Worm (Caenorhabditis elegans) whole organism, late embryonic: Measurements from ENCODE around the gene syp-1.

ENCODE experiments used
- C38D4.7 ChIP-seq: fragments of 200-800 bp; sonication (Bioruptor generic); optimal IDR thresholded peaks from 2 replicates; lab custom pipeline; 2018; ENCODE audit warnings: mild to moderate bottlenecking, missing genetic modification characterization, moderate library complexity, missing compliant biosample characterization
- F13H6.1 ChIP-seq: sonication (generic microtip); optimal IDR thresholded peaks from 2 replicates; lab custom pipeline; 2016; ENCODE audit warnings: missing genetic modification characterization, missing compliant biosample characterization
- K02D7.2 ChIP-seq: sonication (generic microtip); optimal IDR thresholded peaks from 2 replicates; lab custom pipeline; 2017; ENCODE audit warnings: mild to moderate bottlenecking, missing genetic modification characterization, missing compliant biosample characterization
- K09A11.1 ChIP-seq: sonication (generic microtip); optimal IDR thresholded peaks from 2 replicates; lab custom pipeline; 2017; ENCODE audit warnings: antibody characterized with exemption, mild to moderate bottlenecking, missing genetic modification characterization, missing compliant biosample characterization; ENCODE audit not compliant: insufficient read depth
- T23F11.4 ChIP-seq: fragments of 200-800 bp; sonication (Bioruptor generic); optimal IDR thresholded peaks from 2 replicates; lab custom pipeline; 2018; ENCODE audit warnings: mild to moderate bottlenecking, missing genetic modification characterization, missing compliant biosample characterization
- ahr-1 ChIP-seq: sonication (generic microtip); optimal IDR thresholded peaks from 2 replicates; lab custom pipeline; 2016; ENCODE audit warnings: missing genetic modification characterization, missing compliant biosample characterization
- ceh-14 ChIP-seq: sonication (generic microtip); optimal IDR thresholded peaks from 2 replicates; lab custom pipeline; 2016; ENCODE audit warnings: missing genotype, missing genetic modification characterization, missing compliant biosample characterization
- ceh-19 ChIP-seq: fragments of 200-800 bp; sonication (Bioruptor generic); optimal IDR thresholded peaks from 2 replicates; lab custom pipeline; 2018; ENCODE audit warnings: mild to moderate bottlenecking, missing genetic modification characterization, missing compliant biosample characterization
- ceh-2 ChIP-seq: sonication (generic microtip); optimal IDR thresholded peaks from 2 replicates; lab custom pipeline; 2016; ENCODE audit warnings: missing genotype, missing genetic modification characterization, missing compliant biosample characterization
- ceh-24 ChIP-seq: sonication (generic microtip); optimal IDR thresholded peaks from 2 replicates; lab custom pipeline; 2016; ENCODE audit warnings: mild to moderate bottlenecking, missing genetic modification characterization, missing compliant biosample characterization
- ceh-30 ChIP-seq: fragments of 150-350 bp; optimal IDR thresholded peaks from 2 replicates; lab custom pipeline; 2014; ENCODE audit warnings: missing biosample characterization, missing genetic modification characterization
- ceh-34 ChIP-seq: sonication (generic microtip); optimal IDR thresholded peaks from 2 replicates; lab custom pipeline; 2016; ENCODE audit warnings: mild to moderate bottlenecking, missing genetic modification characterization, missing compliant biosample characterization
- ceh-45 ChIP-seq: fragments of 200-800 bp; sonication (Bioruptor generic); IDR thresholded peaks from 2 replicates; pipeline ENCODE4 v1.3.6; 2022; ENCODE audit warnings: missing genetic modification reagents, missing genetic modification characterization, missing compliant biosample characterization
- ceh-48 ChIP-seq: sonication (generic microtip); optimal IDR thresholded peaks from 2 replicates; lab custom pipeline; 2016; ENCODE audit warnings: missing genetic modification characterization, inconsistent platforms, missing compliant biosample characterization
- ceh-6 ChIP-seq: fragments of 200-800 bp; sonication (Bioruptor generic); optimal IDR thresholded peaks from 2 replicates; lab custom pipeline; 2018; ENCODE audit warnings: mild to moderate bottlenecking, missing genetic modification characterization, missing compliant biosample characterization
- ceh-9 ChIP-seq: sonication (generic microtip); optimal IDR thresholded peaks from 2 replicates; lab custom pipeline; 2016; ENCODE audit warnings: mild to moderate bottlenecking, missing genetic modification characterization, inconsistent platforms, missing compliant biosample characterization
- che-1 ChIP-seq: sonication (generic microtip); optimal IDR thresholded peaks from 2 replicates; lab custom pipeline; 2016; ENCODE audit warnings: mild to moderate bottlenecking, missing genetic modification characterization, missing compliant biosample characterization
- dve-1 ChIP-seq: sonication (generic microtip); optimal IDR thresholded peaks from 2 replicates; lab custom pipeline; 2017; ENCODE audit warnings: antibody characterized with exemption, mild to moderate bottlenecking, missing genetic modification characterization, missing compliant biosample characterization
- elt-2 ChIP-seq: sonication (generic microtip); optimal IDR thresholded peaks from 2 replicates; lab custom pipeline; 2016; ENCODE audit warnings: missing genetic modification reagents, missing genetic modification characterization, missing compliant biosample characterization
- elt-4 ChIP-seq: sonication (generic microtip); optimal IDR thresholded peaks from 2 replicates; lab custom pipeline; 2016; ENCODE audit warnings: missing genetic modification characterization, missing compliant biosample characterization
- ets-4 ChIP-seq: sonication (generic microtip); optimal IDR thresholded peaks from 2 replicates; lab custom pipeline; 2016; ENCODE audit warnings: missing genetic modification characterization, missing compliant biosample characterization
- fax-1 ChIP-seq: sonication (generic microtip); optimal IDR thresholded peaks from 2 replicates; lab custom pipeline; 2016; ENCODE audit warnings: missing genotype, missing genetic modification characterization, missing compliant biosample characterization
- fkh-10 ChIP-seq: fragments of 150-350 bp; optimal IDR thresholded peaks from 2 replicates; lab custom pipeline; 2014; ENCODE audit warnings: missing biosample characterization, missing genetic modification reagents, missing genetic modification characterization
- fkh-6 ChIP-seq: sonication (generic microtip); optimal IDR thresholded peaks from 2 replicates; lab custom pipeline; 2016; ENCODE audit warnings: missing genetic modification characterization, missing compliant biosample characterization
- gmeb-2 ChIP-seq: sonication (generic microtip); optimal IDR thresholded peaks from 2 replicates; lab custom pipeline; 2016; ENCODE audit warnings: missing genetic modification characterization, inconsistent platforms, missing compliant biosample characterization
- hlh-13 ChIP-seq: fragments of 200-800 bp; sonication (Bioruptor generic); optimal IDR thresholded peaks from 2 replicates; lab custom pipeline; 2018; ENCODE audit warnings: mild to moderate bottlenecking, missing genetic modification characterization, missing compliant biosample characterization
- hlh-15 ChIP-seq: sonication (generic microtip); optimal IDR thresholded peaks from 2 replicates; lab custom pipeline; 2016; ENCODE audit warnings: missing genetic modification characterization, missing compliant biosample characterization
- hlh-6 ChIP-seq: sonication (generic microtip); optimal IDR thresholded peaks from 2 replicates; lab custom pipeline; 2016; ENCODE audit warnings: missing genotype, missing genetic modification characterization, missing compliant biosample characterization
- lim-6 ChIP-seq: sonication (generic microtip); optimal IDR thresholded peaks from 2 replicates; lab custom pipeline; 2016; ENCODE audit warnings: missing genetic modification characterization, missing compliant biosample characterization
- madf-2 ChIP-seq: sonication (generic microtip); optimal IDR thresholded peaks from 2 replicates; lab custom pipeline; 2017; ENCODE audit warnings: missing genetic modification characterization, missing compliant biosample characterization
- nfya-1 ChIP-seq: sonication (generic microtip); optimal IDR thresholded peaks from 2 replicates; lab custom pipeline; 2017; ENCODE audit warnings: missing genetic modification characterization, mild to moderate bottlenecking, missing compliant biosample characterization, antibody characterized with exemption, moderate library complexity
- nhr-11 ChIP-seq: fragments of 150-350 bp; optimal IDR thresholded peaks from 2 replicates; lab custom pipeline; 2014; ENCODE audit warnings: missing biosample characterization, missing genetic modification characterization
- npax-4 ChIP-seq: sonication (generic microtip); optimal IDR thresholded peaks from 2 replicates; lab custom pipeline; 2016; ENCODE audit warnings: missing genetic modification characterization, missing compliant biosample characterization
- odd-2 ChIP-seq: sonication (generic microtip); optimal IDR thresholded peaks from 2 replicates; lab custom pipeline; 2017; ENCODE audit warnings: antibody characterized with exemption, mild to moderate bottlenecking, missing genetic modification characterization, missing compliant biosample characterization
- pag-3 ChIP-seq: sonication (generic microtip); optimal IDR thresholded peaks from 2 replicates; lab custom pipeline; 2016; ENCODE audit warnings: missing compliant biosample characterization, missing genetic modification characterization, borderline replicate concordance
- pat-9 ChIP-seq: fragments of 200-800 bp; sonication (Bioruptor generic); optimal IDR thresholded peaks from 2 replicates; lab custom pipeline; 2018; ENCODE audit warnings: mild to moderate bottlenecking, missing genetic modification characterization, moderate library complexity, missing compliant biosample characterization
- pha-2 ChIP-seq: sonication (generic microtip); optimal IDR thresholded peaks from 2 replicates; lab custom pipeline; 2017; ENCODE audit warnings: mild to moderate bottlenecking, missing genetic modification characterization, missing compliant biosample characterization
- pha-4 ChIP-seq: fragments of 150-350 bp; optimal IDR thresholded peaks from 2 replicates; lab custom pipeline; 2018; ENCODE audit warnings: missing biosample characterization, missing genetic modification reagents, missing genetic modification characterization
- pqm-1 ChIP-seq: sonication (generic microtip); optimal IDR thresholded peaks from 2 replicates; lab custom pipeline; 2016; ENCODE audit warnings: missing genetic modification characterization, missing compliant biosample characterization
- pros-1 ChIP-seq: fragments of 150-350 bp; optimal IDR thresholded peaks from 2 replicates; lab custom pipeline; 2014; ENCODE audit warnings: missing biosample characterization, missing genetic modification reagents, missing genetic modification characterization
- ref-2 ChIP-seq: sonication (generic microtip); optimal IDR thresholded peaks from 2 replicates; lab custom pipeline; 2016; ENCODE audit warnings: missing genetic modification characterization, missing compliant biosample characterization
- rnt-1 ChIP-seq: sonication (generic microtip); optimal IDR thresholded peaks from 2 replicates; lab custom pipeline; 2016; ENCODE audit warnings: missing genetic modification characterization, missing compliant biosample characterization
- sdc-2 ChIP-seq: sonication (generic microtip); optimal IDR thresholded peaks from 2 replicates; lab custom pipeline; 2016; ENCODE audit warnings: missing genotype, missing genetic modification characterization, missing compliant biosample characterization
- sox-2 ChIP-seq: fragments of 200-800 bp; sonication (Bioruptor generic); IDR thresholded peaks from 2 replicates; pipeline ENCODE4 v1.3.6; 2022; ENCODE audit warnings: missing genetic modification reagents, missing genetic modification characterization, missing compliant biosample characterization
- sox-4 ChIP-seq: sonication (generic microtip); optimal IDR thresholded peaks from 2 replicates; lab custom pipeline; 2017; ENCODE audit warnings: mild to moderate bottlenecking, missing genetic modification characterization, inconsistent platforms, missing compliant biosample characterization
- tbx-2 ChIP-seq: sonication (generic microtip); optimal IDR thresholded peaks from 2 replicates; lab custom pipeline; 2016; ENCODE audit warnings: missing genetic modification characterization, missing compliant biosample characterization
- tbx-7 ChIP-seq: sonication (generic microtip); optimal IDR thresholded peaks from 2 replicates; lab custom pipeline; 2016; ENCODE audit warnings: missing genotype, missing genetic modification characterization, missing compliant biosample characterization
- ttx-3 ChIP-seq: sonication (generic microtip); optimal IDR thresholded peaks from 2 replicates; lab custom pipeline; 2016; ENCODE audit warnings: missing genetic modification reagents, missing genetic modification characterization, missing compliant biosample characterization
- unc-3 ChIP-seq, 2 experiments: fragments of 200-800 bp in 1 of 2; sonication (Bioruptor generic) in 1 of 2; sonication (generic microtip) in 1 of 2; conservative IDR thresholded peaks in 1 of 2; optimal IDR thresholded peaks in 1 of 2; 2 replicates each; pipeline versions ENCODE4 v1.3.6 to Lab custom; 2016 to 2022; ENCODE audit warnings: missing compliant biosample characterization in 2 of 2, missing genetic modification characterization in 2 of 2, missing genetic modification reagents in 1 of 2
- unc-42 ChIP-seq: sonication (generic microtip); optimal IDR thresholded peaks from 2 replicates; lab custom pipeline; 2016; ENCODE audit warnings: missing genotype, missing genetic modification characterization, missing compliant biosample characterization
- unc-86 ChIP-seq: sonication (generic microtip); optimal IDR thresholded peaks from 2 replicates; lab custom pipeline; 2016; ENCODE audit warnings: missing genetic modification characterization, missing compliant biosample characterization
- zip-5 ChIP-seq: sonication (generic microtip); optimal IDR thresholded peaks from 2 replicates; lab custom pipeline; 2016; ENCODE audit warnings: missing genetic modification characterization, missing compliant biosample characterization

The syp-1 gene

DNA sequence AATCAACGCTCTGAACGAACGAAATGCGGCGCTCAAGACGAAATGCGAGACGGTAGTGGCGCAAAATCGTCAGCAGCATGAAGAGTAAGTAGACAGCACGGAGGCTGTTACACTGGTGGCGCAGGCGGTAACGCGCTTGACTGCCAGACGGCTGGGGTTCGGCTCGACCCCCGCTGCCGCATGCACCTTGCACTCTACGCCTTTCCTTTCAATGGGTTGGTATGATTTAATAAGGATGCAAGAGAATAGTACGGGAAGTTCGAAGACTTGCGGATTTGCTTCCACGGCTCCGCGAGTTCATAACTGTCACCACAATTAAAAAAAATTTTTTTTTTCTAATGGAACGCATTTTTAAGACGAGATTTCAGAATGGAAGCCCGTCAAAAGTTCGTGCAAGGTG is 34.0 kb upstream of the syp-1 start:
- TF ChIP-seq hlh-15 (tag; lab: Kevin White, UChicago) (peak; percentile 34), fkh-10 (GFP tag; lab: Kevin White, UChicago) (no peak), sox-2 (GFP tag; lab: Robert Waterston, UW) (peak; percentile 6; the same call in 1 of the 2 replicates), hlh-6 (tag; lab: Kevin White, UChicago) (peak; percentile 73), ceh-19 (GFP tag; lab: Kevin White, UChicago) (peak; percentile 73), hlh-13 (GFP tag; lab: Kevin White, UChicago) (peak; percentile 11), pha-2 (tag; lab: Kevin White, UChicago) (peak; percentile 78), zip-5 (peak; percentile 38), npax-4 (peak; percentile 38), tbx-2 (tag; lab: Kevin White, UChicago) (peak; percentile 71), ceh-45 (GFP tag; lab: Robert Waterston, UW) (peak; percentile 54; the same call in 1 of the 2 replicates), ceh-48 (tag; lab: Kevin White, UChicago) (no peak), madf-2 (peak; percentile 54), ceh-34 (tag; lab: Kevin White, UChicago) (peak; percentile 69), elt-2 (tag; lab: Kevin White, UChicago) (peak; percentile 61), ahr-1 (no peak), ttx-3 (tag; lab: Kevin White, UChicago) (peak; percentile 44), fax-1 (tag; lab: Kevin White, UChicago) (peak; percentile 60), nfya-1 (tag; lab: Kevin White, UChicago) (peak; percentile 25), che-1 (tag; lab: Kevin White, UChicago) (peak; percentile 64), odd-2 (tag; lab: Kevin White, UChicago) (no peak), lim-6 (no peak), pag-3 (peak; percentile 21), dve-1 (tag; lab: Kevin White, UChicago) (peak; percentile 48), pha-4 (no peak), K09A11.1 (no peak), sox-4 (tag; lab: Kevin White, UChicago) (peak; percentile 47), ets-4 (tag; lab: Kevin White, UChicago) (no peak), ceh-2 (peak; percentile 26), unc-42 (tag; lab: Kevin White, UChicago) (peak; percentile 41), C38D4.7 (GFP tag; lab: Kevin White, UChicago) (peak; percentile 34), pros-1 (tag; lab: Kevin White, UChicago) (peak; percentile 72), sdc-2 (tag; lab: Kevin White, UChicago) (peak; percentile 58), unc-3 (GFP tag; conservative IDR thresholded peaks at IDR 0.05; lab: Robert Waterston, UW) (peak; percentile 49; the same call in 1 of the 2 replicates), unc-3 (tag; optimal IDR thresholded peaks at IDR 0.05; lab: Kevin White, UChicago) (peak; percentile 35), pat-9 (tag; lab: Kevin White, UChicago) (peak; percentile 65), ceh-14 (tag; lab: Kevin White, UChicago) (peak; percentile 29), ref-2 (tag; lab: Kevin White, UChicago) (peak; percentile 46), rnt-1 (peak; percentile 61), K02D7.2 (peak; percentile 35), tbx-7 (tag; lab: Kevin White, UChicago) (no peak), elt-4 (tag; lab: Kevin White, UChicago) (peak; percentile 81), ceh-6 (peak; percentile 71), ceh-24 (tag; lab: Kevin White, UChicago) (no peak), unc-86 (tag; lab: Kevin White, UChicago) (peak; percentile 45), nhr-11 (tag; lab: Kevin White, UChicago) (no peak), T23F11.4 (GFP tag; lab: Kevin White, UChicago) (no peak), ceh-9 (peak; percentile 12), ceh-30 (no peak), gmeb-2 (peak; percentile 69), pqm-1 (tag; lab: Kevin White, UChicago) (peak; percentile 45), F13H6.1 (tag; lab: Kevin White, UChicago) (peak; percentile 27), fkh-6 (tag; lab: Kevin White, UChicago) (peak; percentile 48)
